Fruit fly (Drosophila melanogaster): ENCODE results near the gene tos.

tos gene

dm6 chr2L:18674994-18675393 lies 6.9 kb downstream of the tos start, which contains the start of gene Mst36Fb:
Gene Mst36Fb, minus strand, starts transcription at chr2L:18675094.
- TF ChIP-seq cnc (optimal IDR thresholded peaks at IDR 0.05) (no peak), CG7101 (tag; optimal IDR thresholded peaks at IDR 0.05) (no peak), bab1 (GFP tag; optimal IDR thresholded peaks at IDR 0.05) (no peak), CG14711 (tag; optimal IDR thresholded peaks at IDR 0.05) (no peak), CG11617 (GFP tag; optimal IDR thresholded peaks at IDR 0.05) (no peak), tj (GFP tag; optimal IDR thresholded peaks at IDR 0.05) (no peak), Hr96 (GFP tag; optimal IDR thresholded peaks at IDR 0.05) (no peak), toe (GFP tag; optimal IDR thresholded peaks at IDR 0.05) (no peak), Clk (GFP tag; optimal IDR thresholded peaks at IDR 0.05) (no peak), Mnt (GFP tag; optimal IDR thresholded peaks at IDR 0.05) (no peak)

DNA sequence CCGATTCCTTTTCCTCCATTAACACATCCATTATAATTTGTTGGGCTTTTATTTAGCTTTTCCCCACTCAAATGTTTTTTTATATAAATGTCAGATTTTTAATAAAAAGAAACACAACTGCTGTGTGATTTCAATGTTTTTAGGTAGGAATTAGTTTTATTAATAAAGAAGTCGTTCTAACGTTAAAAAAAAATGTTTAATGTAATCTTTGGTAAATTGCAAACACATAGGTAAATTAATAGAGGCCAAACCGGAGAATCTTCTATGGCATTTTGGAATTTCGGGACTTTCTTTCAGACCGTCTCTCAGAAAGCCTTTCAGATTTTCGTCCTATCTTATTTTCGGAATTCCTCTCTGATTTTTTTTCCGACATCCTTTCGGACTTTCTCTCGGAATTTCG lies 8.7 kb downstream of the tos start, which contains the start of gene CG43339:
Gene CG43339 (minus strand): TSS at position 101 of the 400 bp plus-strand sequence.
- TF ChIP-seq Clk (GFP tag; optimal IDR thresholded peaks at IDR 0.05) (no peak), CG5204 (GFP tag; optimal IDR thresholded peaks at IDR 0.05) (no peak), cic (GFP tag; optimal IDR thresholded peaks at IDR 0.05) (no peak), CG14711 (tag; optimal IDR thresholded peaks at IDR 0.05) (no peak), tj (GFP tag; optimal IDR thresholded peaks at IDR 0.05) (no peak), bab1 (GFP tag; optimal IDR thresholded peaks at IDR 0.05) (no peak), CG7101 (tag; optimal IDR thresholded peaks at IDR 0.05) (no peak), pad (GFP tag; optimal IDR thresholded peaks at IDR 0.05) (no peak), CG11617 (GFP tag; optimal IDR thresholded peaks at IDR 0.05) (no peak), CG12768 (GFP tag; optimal IDR thresholded peaks at IDR 0.05) (no peak)

dm6 chr2L:18671146-18671545 lies 10.7 kb downstream of the tos start, which contains the start of gene CG43338:
Gene CG43338, minus strand, starts transcription at chr2L:18671246.
- TF ChIP-seq CG5204 (GFP tag; optimal IDR thresholded peaks at IDR 0.05): no peak
- no peak for TF ChIP-seq cnc (optimal IDR thresholded peaks at IDR 0.05)
- no peak for TF ChIP-seq CG1620 (GFP tag; optimal IDR thresholded peaks at IDR 0.05)
- TF ChIP-seq CG11617 (GFP tag; optimal IDR thresholded peaks at IDR 0.05): no peak
- no peak for TF ChIP-seq tj (GFP tag; optimal IDR thresholded peaks at IDR 0.05)
- TF ChIP-seq CG7045 (GFP tag; optimal IDR thresholded peaks at IDR 0.05): no peak
- no peak for TF ChIP-seq Clk (GFP tag; optimal IDR thresholded peaks at IDR 0.05)
- no peak for TF ChIP-seq CG12768 (GFP tag; optimal IDR thresholded peaks at IDR 0.05)
- TF ChIP-seq cic (GFP tag; optimal IDR thresholded peaks at IDR 0.05): no peak
- TF ChIP-seq CG14711 (tag; optimal IDR thresholded peaks at IDR 0.05): no peak
- TF ChIP-seq pad (GFP tag; optimal IDR thresholded peaks at IDR 0.05): no peak
- no peak for TF ChIP-seq Crg-1 (GFP tag; optimal IDR thresholded peaks at IDR 0.05)
- TF ChIP-seq CG33017 (tag; optimal IDR thresholded peaks at IDR 0.05): no peak
- no peak for TF ChIP-seq bab1 (GFP tag; optimal IDR thresholded peaks at IDR 0.05)
- no peak for TF ChIP-seq Mnt (GFP tag; optimal IDR thresholded peaks at IDR 0.05)
- TF ChIP-seq kay (GFP tag; ENCODE audit: borderline replicate concordance): no peak
- no peak for TF ChIP-seq ovo (GFP tag; optimal IDR thresholded peaks at IDR 0.05)

dm6 chr2L:18665952-18666606 lies 15.8 kb downstream of the tos start:
- TF ChIP-seq CG12768 (GFP tag; optimal IDR thresholded peaks at IDR 0.05) (no peak), bab1 (GFP tag; optimal IDR thresholded peaks at IDR 0.05) (peak; percentile 14), Hr96 (GFP tag; optimal IDR thresholded peaks at IDR 0.05) (peak; percentile 2), toe (GFP tag; optimal IDR thresholded peaks at IDR 0.05) (peak; percentile 35), CG7045 (GFP tag; optimal IDR thresholded peaks at IDR 0.05) (no peak), CG1620 (GFP tag; optimal IDR thresholded peaks at IDR 0.05) (peak; percentile 43), cic (GFP tag; optimal IDR thresholded peaks at IDR 0.05) (no peak), CG5204 (GFP tag; optimal IDR thresholded peaks at IDR 0.05) (peak; percentile 50), CG11617 (GFP tag; optimal IDR thresholded peaks at IDR 0.05) (no peak), Clk (GFP tag; optimal IDR thresholded peaks at IDR 0.05) (no peak)

- TF ChIP-seq pad (GFP tag; optimal IDR thresholded peaks at IDR 0.05): no peak
- no peak for TF ChIP-seq CG7101 (tag; optimal IDR thresholded peaks at IDR 0.05)
- no peak for TF ChIP-seq CG11617 (GFP tag; optimal IDR thresholded peaks at IDR 0.05)
- TF ChIP-seq CG7045 (GFP tag; optimal IDR thresholded peaks at IDR 0.05): no peak
- no peak for TF ChIP-seq Mnt (GFP tag; optimal IDR thresholded peaks at IDR 0.05)
- TF ChIP-seq tj (GFP tag; optimal IDR thresholded peaks at IDR 0.05): no peak
- TF ChIP-seq CG14711 (tag; optimal IDR thresholded peaks at IDR 0.05): no peak
- TF ChIP-seq cic (GFP tag; optimal IDR thresholded peaks at IDR 0.05): no peak
- TF ChIP-seq Hr96 (GFP tag; optimal IDR thresholded peaks at IDR 0.05): no peak
- TF ChIP-seq Crg-1 (GFP tag; optimal IDR thresholded peaks at IDR 0.05): no peak
- no peak for TF ChIP-seq cnc (optimal IDR thresholded peaks at IDR 0.05)
Observed at dm6 chr2L:18664707-18665550, 16.9 kb downstream of the tos start.

- peak; percentile 6 for TF ChIP-seq kay (GFP tag; ENCODE audit: borderline replicate concordance)
- no peak for TF ChIP-seq Clk (GFP tag; optimal IDR thresholded peaks at IDR 0.05)
Observed at dm6 chr2L:18663395-18663794, 18.5 kb downstream of the tos start.
